Fruit fly (Drosophila melanogaster): Measurements from ENCODE around the gene CG14042.

The CG14042 gene

dm6 chr2L:5059645-5060254 is 22.2 kb downstream of the CG14042 start, which contains the start of gene Rpn11 (continued):
- TF ChIP-seq ara (GFP tag; IDR thresholded peaks at IDR 0.05): 0 out of 2 replicates have a peak, but pooled peaks have one; percentile 18
- no peak for TF ChIP-seq CG3163 (GFP tag; optimal IDR thresholded peaks at IDR 0.05)
- peak; percentile 43 for TF ChIP-seq twi (tag; optimal IDR thresholded peaks at IDR 0.05)
- peak; percentile 80 for TF ChIP-seq row (GFP tag; IDR thresholded peaks at IDR 0.05)
- peak; percentile 49 for TF ChIP-seq bab2 (GFP tag; optimal IDR thresholded peaks at IDR 0.05)
- no peak for TF ChIP-seq nau (GFP tag; optimal IDR thresholded peaks at IDR 0.05)
- TF ChIP-seq Sox100B (GFP tag; optimal IDR thresholded peaks at IDR 0.05): peak; percentile 69
- no peak for TF ChIP-seq CG7963 (GFP tag; IDR thresholded peaks at IDR 0.05; ENCODE audit: partially characterized antibody)
- no peak for TF ChIP-seq sna (GFP tag; IDR thresholded peaks at IDR 0.05; ENCODE audit: partially characterized antibody)
- TF ChIP-seq Hr3 (GFP tag; optimal IDR thresholded peaks at IDR 0.05): peak; percentile 74
- peak; percentile 66 for TF ChIP-seq Fer3 (tag; optimal IDR thresholded peaks at IDR 0.05)
- peak; percentile 31 for TF ChIP-seq CG15011 (GFP tag; optimal IDR thresholded peaks at IDR 0.05)
- TF ChIP-seq sisA (GFP tag; IDR thresholded peaks at IDR 0.05): peak; percentile 12; the same call in 1 of the 2 replicates
- TF ChIP-seq CG8281 (tag; optimal IDR thresholded peaks at IDR 0.05): no peak
- TF ChIP-seq tna (GFP tag; IDR thresholded peaks at IDR 0.05; ENCODE audit: partially characterized antibody): no peak
- peak; percentile 6 for TF ChIP-seq Sin3A (optimal IDR thresholded peaks at IDR 0.05)
- peak; percentile 60 for TF ChIP-seq CG4328 (GFP tag; optimal IDR thresholded peaks at IDR 0.05)
- TF ChIP-seq Meics (GFP tag; optimal IDR thresholded peaks at IDR 0.05): peak; percentile 64
- TF ChIP-seq Neu2 (GFP tag; optimal IDR thresholded peaks at IDR 0.05; ENCODE audit: borderline replicate concordance): no peak
- peak; percentile 99 for TF ChIP-seq CG2116 (GFP tag; optimal IDR thresholded peaks at IDR 0.05)
- TF ChIP-seq Deaf1 (tag; optimal IDR thresholded peaks at IDR 0.05): peak; percentile 26
- TF ChIP-seq fu2 (GFP tag; optimal IDR thresholded peaks at IDR 0.05): peak; percentile 16
- peak; percentile 18 for TF ChIP-seq ewg (GFP tag; optimal IDR thresholded peaks at IDR 0.05)
- TF ChIP-seq knrl (GFP tag; IDR thresholded peaks at IDR 0.05; ENCODE audit: partially characterized antibody): peak; percentile 39; the same call in 2 of the 3 replicates
- 0 out of 3 replicates have a peak, but pooled peaks have one; percentile 11 for TF ChIP-seq ken (GFP tag; IDR thresholded peaks at IDR 0.05)
- TF ChIP-seq tap (tag; optimal IDR thresholded peaks at IDR 0.05): peak; percentile 53
- TF ChIP-seq tgo (GFP tag; IDR thresholded peaks at IDR 0.05): no peak; the same call in 2 of the 3 replicates
- TF ChIP-seq chn (GFP tag; optimal IDR thresholded peaks at IDR 0.05): no peak
- no peak for TF ChIP-seq CG32767 (GFP tag; IDR thresholded peaks at IDR 0.05)
- TF ChIP-seq CG1647 (GFP tag; optimal IDR thresholded peaks at IDR 0.05): no peak
- peak; percentile 73 for TF ChIP-seq CG11504 (tag; optimal IDR thresholded peaks at IDR 0.05)
- TF ChIP-seq Dip3 (GFP tag; optimal IDR thresholded peaks at IDR 0.05): peak; percentile 34
- peak; percentile 47 for TF ChIP-seq NfI (GFP tag; optimal IDR thresholded peaks at IDR 0.05)
- peak; percentile 78 for TF ChIP-seq CG18262 (tag; optimal IDR thresholded peaks at IDR 0.05)
- no peak for TF ChIP-seq peb (GFP tag; IDR thresholded peaks at IDR 0.05)
- no peak for TF ChIP-seq Doc2 (GFP tag; IDR thresholded peaks at IDR 0.05)
- TF ChIP-seq CG2678 (tag; optimal IDR thresholded peaks at IDR 0.05): peak; percentile 75
- peak; percentile 58 for TF ChIP-seq CG3847 (GFP tag; IDR thresholded peaks at IDR 0.05)
- peak; percentile 24 for TF ChIP-seq mam (GFP tag; optimal IDR thresholded peaks at IDR 0.05)
- 0 out of 2 replicates have a peak, but pooled peaks have one; percentile 9 for TF ChIP-seq CG31224 (GFP tag; IDR thresholded peaks at IDR 0.05)
- TF ChIP-seq Gug (GFP tag; IDR thresholded peaks at IDR 0.05): no peak
- peak; percentile 59 for TF ChIP-seq lilli (GFP tag; optimal IDR thresholded peaks at IDR 0.05)
- no peak for TF ChIP-seq Lpt (GFP tag; optimal IDR thresholded peaks at IDR 0.05)
- TF ChIP-seq CG11723 (GFP tag; optimal IDR thresholded peaks at IDR 0.05): peak; percentile 30
- TF ChIP-seq Ets97D (GFP tag; optimal IDR thresholded peaks at IDR 0.05): peak; percentile 24
- TF ChIP-seq CG12155 (GFP tag; optimal IDR thresholded peaks at IDR 0.05): peak; percentile 71
- peak; percentile 71 for TF ChIP-seq CG7839 (tag; optimal IDR thresholded peaks at IDR 0.05)
- TF ChIP-seq CG8290 (GFP tag; optimal IDR thresholded peaks at IDR 0.05): peak; percentile 36
- TF ChIP-seq CG8290 (tag; optimal IDR thresholded peaks at IDR 0.05): peak; percentile 16 to 58
- TF ChIP-seq stwl (tag; optimal IDR thresholded peaks at IDR 0.05): peak; percentile 43
- TF ChIP-seq Poxn (GFP tag; IDR thresholded peaks at IDR 0.05): no peak
